Worm (Caenorhabditis elegans): Measurements from ENCODE around the gene arrd-11.

The arrd-11 gene

DNA sequence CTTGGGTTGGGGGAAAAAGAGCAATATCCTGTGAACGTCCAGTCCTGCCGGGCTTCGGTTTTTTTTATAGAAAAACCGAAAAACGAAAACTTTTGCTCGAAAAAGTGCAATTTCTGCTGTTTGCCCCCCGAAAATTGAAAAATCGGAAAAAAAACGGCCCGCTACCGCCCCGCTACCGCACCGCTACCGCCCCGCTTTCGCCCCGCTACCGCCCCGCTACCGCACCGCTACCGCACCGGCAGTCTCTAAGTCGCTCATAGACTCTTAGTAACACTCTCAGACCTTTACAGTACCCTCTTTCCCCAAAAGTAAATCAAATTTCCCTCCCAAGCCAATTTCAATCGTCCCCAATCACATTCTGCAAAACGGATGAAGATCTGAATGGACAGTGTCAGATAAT lies 31.9 kb downstream of the arrd-11 start:
- TF ChIP-seq ztf-4 (tag; optimal IDR thresholded peaks at IDR 0.05) (no peak), hlh-4 (tag; optimal IDR thresholded peaks at IDR 0.05) (no peak), sup-37 (GFP tag; optimal IDR thresholded peaks at IDR 0.05) (no peak), ceh-82 (tag; optimal IDR thresholded peaks at IDR 0.05) (no peak), unc-86 (tag; optimal IDR thresholded peaks at IDR 0.05) (no peak), sptf-1 (tag; optimal IDR thresholded peaks at IDR 0.05) (no peak), egl-13 (tag; optimal IDR thresholded peaks at IDR 0.05) (no peak), elt-3 (tag; optimal IDR thresholded peaks at IDR 0.05) (no peak), fkh-4 (tag; optimal IDR thresholded peaks at IDR 0.05; ENCODE audit: borderline replicate concordance) (no peak), mdl-1 (tag; optimal IDR thresholded peaks at IDR 0.05) (no peak), mep-1 (tag; optimal IDR thresholded peaks at IDR 0.05) (no peak), unc-130 (tag; optimal IDR thresholded peaks at IDR 0.05) (no peak), C16A3.4 (tag; optimal IDR thresholded peaks at IDR 0.05) (no peak), blmp-1 (tag; optimal IDR thresholded peaks at IDR 0.05) (no peak), fkh-8 (tag; optimal IDR thresholded peaks at IDR 0.05) (no peak)

DNA sequence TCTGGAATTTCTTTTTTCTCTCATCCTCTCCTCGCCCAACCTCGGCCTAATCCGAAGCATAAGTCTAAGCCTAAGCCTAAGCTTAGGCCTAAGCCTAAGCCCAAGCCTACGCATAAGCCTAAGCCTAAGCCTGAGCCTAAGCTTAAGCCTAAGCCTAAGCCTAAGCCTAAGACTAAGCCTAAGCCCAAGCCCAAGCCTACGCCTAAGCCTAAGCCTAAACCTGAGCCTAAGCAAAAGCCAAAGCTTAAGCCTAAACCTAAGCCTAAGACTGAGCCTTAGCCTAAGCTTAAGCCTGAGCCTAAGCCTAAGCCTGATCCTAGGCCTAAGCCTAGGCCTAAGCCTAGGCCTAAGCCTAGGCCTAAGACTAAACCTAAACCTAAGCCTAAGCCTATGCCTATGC lies 33.1 kb downstream of the arrd-11 start:
- TF ChIP-seq hpl-2 (GFP tag; optimal IDR thresholded peaks at IDR 0.05) (no peak), efl-1 (optimal IDR thresholded peaks at IDR 0.05) (no peak), efl-1 (GFP tag; optimal IDR thresholded peaks at IDR 0.05 in 1 of 2) (peak in 1 of 2 experiments; percentile 50)

DNA sequence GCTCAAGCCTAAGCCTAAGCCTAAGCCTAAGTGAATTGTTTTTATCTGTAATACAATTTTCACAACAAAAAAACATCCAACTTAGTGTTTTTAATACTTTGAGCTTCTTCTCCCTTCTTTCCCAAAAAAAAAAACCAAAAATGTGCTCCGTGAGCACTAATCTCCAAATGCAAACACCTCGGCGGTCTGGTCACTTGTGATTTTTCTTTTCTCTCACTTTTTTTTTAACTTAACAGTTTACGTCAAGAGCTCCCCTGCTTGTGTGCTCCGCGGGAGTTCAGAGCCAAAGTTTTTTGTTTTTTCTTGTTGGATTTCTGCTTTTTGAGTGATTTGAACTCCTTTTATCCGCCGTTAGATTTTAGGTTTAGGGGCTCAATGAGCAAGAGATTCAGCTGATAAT lies 43.1 kb downstream of the arrd-11 start:
- TF ChIP-seq efl-1 (optimal IDR thresholded peaks at IDR 0.05) (no peak), efl-1 (GFP tag; optimal IDR thresholded peaks at IDR 0.05 in 1 of 2) (peak in 1 of 2 experiments; percentile 24), fkh-8 (tag; optimal IDR thresholded peaks at IDR 0.05) (no peak), nhr-90 (tag; optimal IDR thresholded peaks at IDR 0.05; ENCODE audit: poor library complexity) (no peak), nhr-77 (tag; optimal IDR thresholded peaks at IDR 0.05) (peak; percentile 61)

DNA sequence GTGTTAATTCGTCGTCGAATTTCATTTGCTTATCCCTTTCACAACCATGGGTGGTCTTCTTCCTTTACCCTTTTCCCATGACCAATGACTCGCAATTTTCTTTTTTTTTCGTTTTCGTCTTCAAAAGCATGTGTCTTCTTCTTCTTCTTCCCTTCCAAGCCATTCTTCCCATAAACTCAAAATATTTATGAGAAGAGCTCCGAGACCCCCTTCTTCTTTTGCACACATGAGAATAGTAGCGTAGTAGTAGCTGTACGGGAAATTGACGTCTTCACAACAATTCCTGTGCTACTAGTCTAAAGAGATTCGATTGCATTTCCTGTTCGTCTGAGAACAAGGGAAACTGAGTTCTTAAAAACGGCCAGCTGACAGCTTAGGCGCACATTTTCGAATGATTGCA lies 49.1 kb downstream of the arrd-11 start:
- TF ChIP-seq mef-2 (tag; optimal IDR thresholded peaks at IDR 0.05) (no peak), lin-14 (GFP tag; optimal IDR thresholded peaks at IDR 0.05) (peak; percentile 38), lir-3 (tag; optimal IDR thresholded peaks at IDR 0.05; ENCODE audit: poor library complexity) (no peak), fkh-10 (GFP tag; optimal IDR thresholded peaks at IDR 0.05) (peak; percentile 61), nhr-76 (tag; optimal IDR thresholded peaks at IDR 0.05) (no peak), nhr-20 (tag; optimal IDR thresholded peaks at IDR 0.05) (no peak)

DNA sequence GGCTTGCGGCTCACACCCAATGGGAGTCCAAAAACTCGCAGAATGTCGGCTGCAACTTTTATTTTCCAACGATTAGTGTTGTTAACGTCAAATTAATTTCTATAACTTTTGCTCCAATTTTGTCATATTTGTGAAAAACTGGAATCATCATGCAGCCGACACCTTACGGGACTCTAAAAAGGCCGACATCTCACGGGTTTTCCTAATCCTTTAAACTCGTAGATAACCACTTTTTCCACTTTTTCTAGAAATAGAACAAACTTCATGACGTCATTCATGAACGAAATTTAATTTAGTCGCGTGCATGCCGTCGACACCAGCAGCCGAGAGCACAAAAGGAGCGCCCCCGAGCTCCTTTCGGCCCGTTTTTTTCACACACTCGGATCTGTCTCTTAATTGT lies 50.2 kb downstream of the arrd-11 start:
- TF ChIP-seq lin-14 (GFP tag; optimal IDR thresholded peaks at IDR 0.05) = peak; percentile 76
- peak; percentile 69 for TF ChIP-seq snpc-4 (tag; optimal IDR thresholded peaks at IDR 0.05)
- peak; percentile 48 for TF ChIP-seq nhr-47 (tag; optimal IDR thresholded peaks at IDR 0.05)
- TF ChIP-seq ces-1 (GFP tag; optimal IDR thresholded peaks at IDR 0.05) = peak; percentile 58
- peak; percentile 49 for TF ChIP-seq nhr-71 (tag; optimal IDR thresholded peaks at IDR 0.05)
- peak; percentile 16 for TF ChIP-seq swsn-7 (tag; optimal IDR thresholded peaks at IDR 0.05)
- no peak for TF ChIP-seq hlh-17 (GFP tag; optimal IDR thresholded peaks at IDR 0.05; ENCODE audit: borderline replicate concordance)
- TF ChIP-seq unc-62 (GFP tag; optimal IDR thresholded peaks at IDR 0.05) = no peak
- TF ChIP-seq nhr-85 (tag) = peak; percentile 4
- TF ChIP-seq nhr-20 (tag; optimal IDR thresholded peaks at IDR 0.05) = no peak
- no peak for TF ChIP-seq hlh-4 (tag; optimal IDR thresholded peaks at IDR 0.05)
- no peak for TF ChIP-seq nhr-90 (tag; optimal IDR thresholded peaks at IDR 0.05; ENCODE audit: poor library complexity)
- TF ChIP-seq tbx-2 (tag; optimal IDR thresholded peaks at IDR 0.05) = peak; percentile 31
- no peak for TF ChIP-seq nhr-11 (tag; optimal IDR thresholded peaks at IDR 0.05)
- peak; percentile 38 for TF ChIP-seq fkh-10 (GFP tag; optimal IDR thresholded peaks at IDR 0.05)
- TF ChIP-seq sox-4 (tag; optimal IDR thresholded peaks at IDR 0.05) = no peak
- no peak for TF ChIP-seq nhr-19 (GFP tag; conservative IDR thresholded peaks at IDR 0.05)

Measured in whole organism, L1 larva.